Fruit fly (Drosophila melanogaster): ENCODE data around the gene CG4318.

The CG4318 gene

DNA sequence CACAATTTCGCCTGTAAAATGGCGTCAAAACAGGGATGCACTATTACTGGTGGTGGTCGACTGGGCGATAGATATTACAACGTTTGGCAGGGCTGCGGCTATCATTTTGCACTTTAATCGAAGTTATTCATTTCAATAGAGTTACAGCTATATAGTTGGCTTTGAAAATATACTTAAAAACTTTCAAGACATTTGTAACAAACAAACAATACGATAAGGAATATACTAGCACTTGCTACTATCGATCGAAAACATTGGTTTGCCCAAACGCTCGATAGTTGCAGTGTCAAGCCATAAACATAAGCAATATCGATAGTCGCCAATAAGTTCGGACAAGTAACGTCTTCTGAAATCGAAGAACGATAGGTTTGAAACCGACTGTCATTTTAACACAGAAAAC, 4.8 kb upstream of the CG4318 start, which contains the start of the genes Bap60 and CG12096 (continued):
- TF ChIP-seq HmgZ (tag; optimal IDR thresholded peaks at IDR 0.05) (peak; percentile 88), Doc3 (GFP tag; IDR thresholded peaks at IDR 0.05; ENCODE audit: partially characterized antibody) (peak; percentile 90), Tbp (GFP tag; optimal IDR thresholded peaks at IDR 0.05) (no peak), cad (GFP tag; optimal IDR thresholded peaks at IDR 0.05) (no peak), MTF-1 (GFP tag; optimal IDR thresholded peaks at IDR 0.05; ENCODE audit: borderline replicate concordance) (no peak), pho (GFP tag; optimal IDR thresholded peaks at IDR 0.05) (peak; percentile 84), zfh1 (GFP tag; IDR thresholded peaks at IDR 0.05) (peak; percentile 56; the same call in 2 of the 3 replicates), CG3995 (GFP tag; optimal IDR thresholded peaks at IDR 0.05) (peak; percentile 94), Ptx1 (GFP tag; IDR thresholded peaks at IDR 0.05) (peak; percentile 76), CG4282 (GFP tag; optimal IDR thresholded peaks at IDR 0.05) (peak; percentile 0), Stat92E (GFP tag; optimal IDR thresholded peaks at IDR 0.05) (peak in 1 of 3 experiments; percentile 42), CG3847 (GFP tag; IDR thresholded peaks at IDR 0.05) (peak; percentile 65), cato (GFP tag; optimal IDR thresholded peaks at IDR 0.05; ENCODE audit: borderline replicate concordance) (peak; percentile 25), CG10321 (GFP tag; IDR thresholded peaks at IDR 0.05) (no peak), unpg (GFP tag; optimal IDR thresholded peaks at IDR 0.05) (peak; percentile 71), h (optimal IDR thresholded peaks at IDR 0.05) (no peak), disco-r (GFP tag; optimal IDR thresholded peaks at IDR 0.05) (peak; percentile 57), Nf-YB (GFP tag; optimal IDR thresholded peaks at IDR 0.05) (peak; percentile 45), trh (GFP tag; optimal IDR thresholded peaks at IDR 0.05) (no peak), CG6791 (GFP tag; IDR thresholded peaks at IDR 0.05; ENCODE audit: partially characterized antibody) (peak; percentile 81; the same call in 2 of the 3 replicates), gt (GFP tag; IDR thresholded peaks at IDR 0.05) (0 out of 2 replicates have a peak, but pooled peaks have one; percentile 39), Six4 (GFP tag; optimal IDR thresholded peaks at IDR 0.05) (peak; percentile 39), CG11696 (GFP tag; IDR thresholded peaks at IDR 0.05) (no peak), ssp (GFP tag; IDR thresholded peaks at IDR 0.05) (peak; percentile 63), cg (GFP tag; optimal IDR thresholded peaks at IDR 0.05) (peak; percentile 65), CG15011 (GFP tag; optimal IDR thresholded peaks at IDR 0.05) (no peak), Bteb2 (GFP tag; optimal IDR thresholded peaks at IDR 0.05) (peak; percentile 48), ase (GFP tag; IDR thresholded peaks at IDR 0.05) (peak; percentile 29; the same call in 1 of the 3 replicates), CG7839 (tag; optimal IDR thresholded peaks at IDR 0.05) (peak; percentile 80), vnd (GFP tag; IDR thresholded peaks at IDR 0.05; ENCODE audit: partially characterized antibody) (peak; percentile 95), dmrt11E (tag; optimal IDR thresholded peaks at IDR 0.05) (peak; percentile 69), Usf (GFP tag; optimal IDR thresholded peaks at IDR 0.05) (peak; percentile 56), CG3407 (GFP tag; optimal IDR thresholded peaks at IDR 0.05) (no peak), CG1024 (GFP tag; IDR thresholded peaks at IDR 0.05) (no peak), Aef1 (GFP tag; IDR thresholded peaks at IDR 0.05) (peak; percentile 66), ATbp (GFP tag; optimal IDR thresholded peaks at IDR 0.05) (no peak), jing (GFP tag; optimal IDR thresholded peaks at IDR 0.05) (peak; percentile 26), Mrtf (GFP tag; IDR thresholded peaks at IDR 0.05) (peak; percentile 59; the same call in 1 of the 3 replicates), CG34376 (GFP tag; optimal IDR thresholded peaks at IDR 0.05) (peak; percentile 57), Dbx (GFP tag; IDR thresholded peaks at IDR 0.05) (peak; percentile 83), CG10959 (GFP tag; IDR thresholded peaks at IDR 0.05) (no peak), Deaf1 (tag; optimal IDR thresholded peaks at IDR 0.05) (no peak), ab (GFP tag; optimal IDR thresholded peaks at IDR 0.05) (peak; percentile 21), Neu2 (GFP tag; optimal IDR thresholded peaks at IDR 0.05; ENCODE audit: borderline replicate concordance) (peak; percentile 23), sisA (GFP tag; IDR thresholded peaks at IDR 0.05) (peak; percentile 58), CTCF (GFP tag; optimal IDR thresholded peaks at IDR 0.05) (peak; percentile 32), CG13624 (GFP tag; optimal IDR thresholded peaks at IDR 0.05) (peak; percentile 83), CG11085 (GFP tag; IDR thresholded peaks at IDR 0.05) (no peak), twi (tag; optimal IDR thresholded peaks at IDR 0.05) (peak; percentile 74), zen2 (GFP tag; IDR thresholded peaks at IDR 0.05; ENCODE audit: partially characterized antibody) (0 out of 3 replicates have a peak, but pooled peaks have one; percentile 59), E2f2 (GFP tag; IDR thresholded peaks at IDR 0.05) (peak; percentile 52), Optix (GFP tag; IDR thresholded peaks at IDR 0.05) (peak; percentile 13; the same call in 1 of the 3 replicates)
